Worm (Caenorhabditis elegans): ENCODE measurements around the gene ham-3.

ce11 chrIII:10108995-10109394, 11.6 kb upstream of the ham-3 start, which contains the start of gene T16H12.9:
- TF ChIP-seq Y79H2A.3 (GFP tag; conservative IDR thresholded peaks at IDR 0.05) (no peak), snpc-1.3 (tag; optimal IDR thresholded peaks at IDR 0.05; ENCODE audit: insufficient read depth) (no peak), chd-7 (tag; optimal IDR thresholded peaks at IDR 0.05) (no peak), ama-1 (optimal IDR thresholded peaks at IDR 0.05) (no peak), ama-1 (GFP tag; optimal IDR thresholded peaks at IDR 0.05) (no peak), snpc-4 (GFP tag; optimal IDR thresholded peaks at IDR 0.05) (no peak), snpc-4 (tag; optimal IDR thresholded peaks at IDR 0.05) (no peak), hlh-26 (GFP tag; conservative IDR thresholded peaks at IDR 0.05) (no peak), him-1 (tag; optimal IDR thresholded peaks at IDR 0.05) (no peak), pha-4 (tag; optimal IDR thresholded peaks at IDR 0.05) (no peak), aptf-2 (GFP tag; conservative IDR thresholded peaks at IDR 0.05) (no peak), F49E8.2 (tag; optimal IDR thresholded peaks at IDR 0.05; ENCODE audit: insufficient read depth) (no peak)

Data from whole organism, young adult.